Fruit fly (Drosophila melanogaster): ENCODE measurements around the gene Ant2.

Ant2 gene

dm6 chrX:10744773-10745589, 41.7 kb downstream of the Ant2 start, which contains the start of gene stx (continued):
- TF ChIP-seq Sox14 (GFP tag; optimal IDR thresholded peaks at IDR 0.05) (peak; percentile 30), OdsH (GFP tag; optimal IDR thresholded peaks at IDR 0.05) (no peak), CG6163 (GFP tag; IDR thresholded peaks at IDR 0.05) (peak; percentile 55), CG8119 (GFP tag; IDR thresholded peaks at IDR 0.05) (0 out of 3 replicates have a peak, but pooled peaks have one; percentile 13), Gug (GFP tag; IDR thresholded peaks at IDR 0.05) (no peak)

dm6 chrX:10744315-10744767, 42.4 kb downstream of the Ant2 start, which contains the start of gene ras:
TSS of gene ras (plus strand) at chrX:10744502.
- TF ChIP-seq CG11762 (GFP tag; optimal IDR thresholded peaks at IDR 0.05; ENCODE audit: insufficient read depth) = no peak
- peak; percentile 11 for TF ChIP-seq CG6276 (GFP tag; optimal IDR thresholded peaks at IDR 0.05)
- TF ChIP-seq Eip78C (GFP tag) = peak; percentile 50

- no peak for TF ChIP-seq Hr4 (GFP tag; optimal IDR thresholded peaks at IDR 0.05)
- TF ChIP-seq CG8119 (GFP tag; IDR thresholded peaks at IDR 0.05) = peak; percentile 33; the same call in 1 of the 3 replicates
Observed at dm6 chrX:10743825-10744224, 42.9 kb downstream of the Ant2 start.

- TF ChIP-seq eg (GFP tag; IDR thresholded peaks at IDR 0.05) (peak; percentile 76), Gug (GFP tag; IDR thresholded peaks at IDR 0.05) (no peak), fd59A (GFP tag; optimal IDR thresholded peaks at IDR 0.05) (no peak), spab (GFP tag; optimal IDR thresholded peaks at IDR 0.05) (no peak), CG8319 (GFP tag; optimal IDR thresholded peaks at IDR 0.05) (no peak), CG1621 (tag; optimal IDR thresholded peaks at IDR 0.05) (no peak), Smox (GFP tag; optimal IDR thresholded peaks at IDR 0.05) (no peak), CG6854 (GFP tag; optimal IDR thresholded peaks at IDR 0.05) (no peak), CG9139 (GFP tag; optimal IDR thresholded peaks at IDR 0.05) (peak; percentile 17), Eip93F (GFP tag; optimal IDR thresholded peaks at IDR 0.05) (no peak), CG4318 (GFP tag; optimal IDR thresholded peaks at IDR 0.05) (no peak), vri (GFP tag; optimal IDR thresholded peaks at IDR 0.05) (peak; percentile 36), dsx (GFP tag; optimal IDR thresholded peaks at IDR 0.05; ENCODE audit: poor library complexity, severe bottlenecking) (no peak), CG6276 (GFP tag; optimal IDR thresholded peaks at IDR 0.05) (peak; percentile 56), CG3919 (GFP tag; optimal IDR thresholded peaks at IDR 0.05) (no peak), CG32006 (GFP tag; optimal IDR thresholded peaks at IDR 0.05) (no peak), Sox102F (GFP tag; optimal IDR thresholded peaks at IDR 0.05) (no peak), achi (GFP tag; optimal IDR thresholded peaks at IDR 0.05) (no peak), svp (GFP tag) (no peak), cyc (GFP tag; optimal IDR thresholded peaks at IDR 0.05) (no peak), fd85E (GFP tag; optimal IDR thresholded peaks at IDR 0.05) (no peak), CG15336 (GFP tag; IDR thresholded peaks at IDR 0.05) (0 out of 2 replicates have a peak, but pooled peaks have one; percentile 16), Lpt (GFP tag; optimal IDR thresholded peaks at IDR 0.05) (no peak), acj6 (GFP tag; optimal IDR thresholded peaks at IDR 0.05) (no peak), Met (GFP tag; optimal IDR thresholded peaks at IDR 0.05) (no peak), Blimp-1 (GFP tag; optimal IDR thresholded peaks at IDR 0.05) (no peak), topi (GFP tag; optimal IDR thresholded peaks at IDR 0.05) (no peak), salr (GFP tag; optimal IDR thresholded peaks at IDR 0.05) (no peak), pdm3 (GFP tag; optimal IDR thresholded peaks at IDR 0.05) (no peak), Eip78C (GFP tag) (no peak), CG6808 (GFP tag; optimal IDR thresholded peaks at IDR 0.05) (peak; percentile 4), dac (GFP tag; optimal IDR thresholded peaks at IDR 0.05) (no peak), CG6163 (GFP tag; IDR thresholded peaks at IDR 0.05) (peak; percentile 52; the same call in 2 of the 3 replicates), esn (GFP tag; optimal IDR thresholded peaks at IDR 0.05) (no peak), CG34406 (GFP tag; optimal IDR thresholded peaks at IDR 0.05) (no peak), fkh (GFP tag; optimal IDR thresholded peaks at IDR 0.05) (peak; percentile 36), CG11762 (GFP tag; optimal IDR thresholded peaks at IDR 0.05; ENCODE audit: insufficient read depth) (no peak), CG10631 (GFP tag; optimal IDR thresholded peaks at IDR 0.05) (no peak), CG10669 (GFP tag; optimal IDR thresholded peaks at IDR 0.05) (no peak)
Observed at dm6 chrX:10742578-10742976, 44.1 kb downstream of the Ant2 start.

Measured in whole organism, prepupa.